Fruit fly (Drosophila melanogaster): ENCODE measurements around the gene CG42709.

Gene CG42709

DNA sequence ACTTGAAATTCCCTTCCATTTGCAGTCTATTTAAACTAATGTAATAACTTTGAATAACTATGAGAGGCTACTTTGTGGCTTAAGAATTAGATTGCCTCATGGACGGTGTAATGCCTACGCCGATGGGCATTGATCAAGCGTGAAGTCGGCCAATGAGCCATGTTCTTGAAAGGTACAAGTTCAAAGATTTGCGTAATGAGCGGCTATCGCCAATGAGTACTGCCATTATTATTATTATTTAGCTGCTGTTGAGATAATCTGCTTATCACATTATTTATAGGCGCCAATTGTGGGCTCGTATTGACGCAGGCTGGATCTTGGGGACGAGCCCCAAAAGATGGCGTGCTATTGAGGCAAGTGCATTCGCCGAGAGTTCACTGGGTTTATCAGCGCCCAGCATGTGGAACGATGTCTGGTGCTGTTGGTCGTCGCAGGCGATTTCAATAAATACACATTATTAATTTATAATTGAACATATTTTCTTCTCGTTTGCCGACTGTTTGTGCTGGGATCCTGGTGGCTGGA lies 47.3 kb downstream of the CG42709 start:
- TF ChIP-seq Ets65A (GFP tag) (peak; percentile 52), Pdp1 (GFP tag; optimal IDR thresholded peaks at IDR 0.05) (peak in 1 of 2 experiments; percentile 66), sens (GFP tag) (peak; percentile 16), CG14050 (GFP tag; IDR thresholded peaks at IDR 0.05) (no peak), Dll (GFP tag; IDR thresholded peaks at IDR 0.05; ENCODE audit: partially characterized antibody) (no peak), exex (tag; optimal IDR thresholded peaks at IDR 0.05) (peak; percentile 77), CTCF (GFP tag; optimal IDR thresholded peaks at IDR 0.05) (peak; percentile 19), sug (tag; optimal IDR thresholded peaks at IDR 0.05) (peak; percentile 56), CG34376 (GFP tag; optimal IDR thresholded peaks at IDR 0.05) (peak; percentile 82), Med (GFP tag) (peak; percentile 1), Deaf1 (tag; optimal IDR thresholded peaks at IDR 0.05) (no peak), TFAM (GFP tag; optimal IDR thresholded peaks at IDR 0.05) (no peak)

DNA sequence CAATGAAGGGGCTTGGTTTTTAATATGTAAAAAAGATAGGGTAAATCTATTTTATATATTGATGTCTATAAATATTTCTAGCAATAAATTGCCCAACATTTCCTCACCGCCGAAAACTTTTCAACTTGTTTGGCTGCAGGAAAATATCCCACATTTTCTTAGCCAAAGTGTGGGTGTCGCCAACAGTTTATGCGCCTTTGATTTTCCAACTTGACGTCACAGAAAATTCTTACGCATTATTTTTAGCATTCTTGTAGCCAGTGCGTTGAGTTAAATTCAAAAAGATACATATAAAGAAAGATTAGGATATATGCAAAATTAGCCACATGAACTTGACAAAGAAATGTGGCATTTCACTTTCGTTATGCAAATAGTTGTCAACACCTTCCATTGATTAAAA lies 49.9 kb downstream of the CG42709 start:
- TF ChIP-seq CG12769 (tag; optimal IDR thresholded peaks at IDR 0.05) (peak; percentile 21), dmrt99B (tag; optimal IDR thresholded peaks at IDR 0.05) (no peak), sna (GFP tag; IDR thresholded peaks at IDR 0.05; ENCODE audit: partially characterized antibody) (no peak), Pdp1 (GFP tag; optimal IDR thresholded peaks at IDR 0.05) (peak in 1 of 2 experiments; percentile 59), Dip3 (GFP tag; optimal IDR thresholded peaks at IDR 0.05) (no peak), inv (GFP tag; IDR thresholded peaks at IDR 0.05; ENCODE audit: partially characterized antibody) (no peak), sd (tag; optimal IDR thresholded peaks at IDR 0.05) (peak; percentile 95), Drgx (GFP tag; IDR thresholded peaks at IDR 0.05) (no peak), sens (GFP tag) (peak; percentile 26)

DNA sequence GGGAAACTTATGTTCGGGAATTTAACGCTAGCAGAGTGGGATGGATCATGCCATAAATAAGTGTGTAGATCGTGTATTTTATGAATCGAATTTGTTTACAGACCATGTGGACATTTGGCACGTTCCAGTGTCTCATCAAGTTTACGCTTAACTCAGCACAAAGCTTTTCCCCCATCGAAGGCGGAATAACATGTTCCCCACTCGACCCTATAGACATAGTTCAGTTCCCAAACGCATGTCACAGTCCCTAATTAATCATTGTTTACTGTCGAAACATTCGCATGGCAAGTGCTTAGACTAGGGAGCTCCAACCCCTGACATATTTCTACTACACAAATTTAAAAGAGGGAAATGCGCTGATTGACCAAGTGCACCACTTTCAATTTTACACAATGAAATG lies 51.5 kb downstream of the CG42709 start:
- TF ChIP-seq Med (GFP tag) = peak; percentile 65
- no peak for TF ChIP-seq Sry-β (GFP tag; optimal IDR thresholded peaks at IDR 0.05)
- TF ChIP-seq Dbx (GFP tag; IDR thresholded peaks at IDR 0.05) = no peak
- peak; percentile 28 for TF ChIP-seq CG33557 (GFP tag; optimal IDR thresholded peaks at IDR 0.05)
- TF ChIP-seq CG7987 (GFP tag; optimal IDR thresholded peaks at IDR 0.05) = peak; percentile 53
- TF ChIP-seq bigmax (GFP tag; optimal IDR thresholded peaks at IDR 0.05) = no peak
- TF ChIP-seq ara (GFP tag; IDR thresholded peaks at IDR 0.05) = peak; percentile 48; the same call in 1 of the 2 replicates
- TF ChIP-seq inv (GFP tag; IDR thresholded peaks at IDR 0.05; ENCODE audit: partially characterized antibody) = no peak
- TF ChIP-seq HHEX (GFP tag; optimal IDR thresholded peaks at IDR 0.05) = no peak
- TF ChIP-seq CrebB (tag; optimal IDR thresholded peaks at IDR 0.05) = peak; percentile 8
- peak; percentile 34 for TF ChIP-seq Asciz (GFP tag; optimal IDR thresholded peaks at IDR 0.05)
- TF ChIP-seq H2.0 (GFP tag; IDR thresholded peaks at IDR 0.05) = no peak
- TF ChIP-seq lab (GFP tag; optimal IDR thresholded peaks at IDR 0.05) = peak; percentile 22
- no peak for TF ChIP-seq CG15479 (GFP tag; optimal IDR thresholded peaks at IDR 0.05)
- TF ChIP-seq CG6813 (GFP tag; optimal IDR thresholded peaks at IDR 0.05) = peak; percentile 22
- TF ChIP-seq org-1 (GFP tag; optimal IDR thresholded peaks at IDR 0.05) = no peak
- TF ChIP-seq bsh (GFP tag; optimal IDR thresholded peaks at IDR 0.05) = peak in 1 of 2 experiments; percentile 30
- peak; percentile 59 for TF ChIP-seq CG12769 (tag; optimal IDR thresholded peaks at IDR 0.05)
- no peak for TF ChIP-seq CG9876 (GFP tag; optimal IDR thresholded peaks at IDR 0.05)
- TF ChIP-seq ftz-f1 (GFP tag; optimal IDR thresholded peaks at IDR 0.05) = no peak
- TF ChIP-seq kni (GFP tag; optimal IDR thresholded peaks at IDR 0.05) = peak; percentile 34
- TF ChIP-seq Ets65A (GFP tag) = peak; percentile 4
- TF ChIP-seq chinmo (GFP tag; IDR thresholded peaks at IDR 0.05; ENCODE audit: partially characterized antibody) = 0 out of 4 replicates have a peak, but pooled peaks have one; percentile 9
- no peak for TF ChIP-seq emc (GFP tag; optimal IDR thresholded peaks at IDR 0.05)
- TF ChIP-seq ATbp (GFP tag; optimal IDR thresholded peaks at IDR 0.05) = peak; percentile 3
- no peak for TF ChIP-seq sc (optimal IDR thresholded peaks at IDR 0.05)
- peak; percentile 22 for TF ChIP-seq sc (GFP tag; optimal IDR thresholded peaks at IDR 0.05)
- TF ChIP-seq CG8290 (GFP tag; optimal IDR thresholded peaks at IDR 0.05) = no peak
- peak in 1 of 2 experiments; percentile 33 for TF ChIP-seq CG8290 (tag; optimal IDR thresholded peaks at IDR 0.05)
